Worm (Caenorhabditis elegans): Measurements from ENCODE around the gene snr-1.

The snr-1 gene

DNA sequence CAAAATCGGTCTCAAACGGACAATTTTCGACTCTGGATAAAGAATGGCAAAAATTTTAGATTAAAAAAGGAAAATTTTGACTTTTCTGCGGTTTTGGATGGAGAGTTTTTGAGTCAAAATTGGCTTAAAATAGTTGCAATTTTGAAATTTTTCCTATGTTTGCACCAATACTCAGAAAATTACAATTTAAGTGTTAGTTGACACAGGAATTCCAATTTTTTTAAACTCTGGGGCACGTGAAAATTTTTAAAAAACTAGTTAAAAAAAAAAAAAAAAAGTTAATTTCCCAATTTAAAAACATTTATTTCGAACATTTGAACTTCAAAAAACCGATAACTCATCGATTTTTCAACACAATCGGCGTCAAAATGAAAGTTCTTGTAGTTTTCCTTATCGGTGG is 24.0 kb downstream of the snr-1 start, which contains the start of gene Y116A8C.33:
TSS of gene Y116A8C.33 (plus strand) at position 301 of the 400 bp plus-strand sequence.
- TF ChIP-seq lim-6 (tag; optimal IDR thresholded peaks at IDR 0.05): no peak
- no peak for TF ChIP-seq ztf-16 (tag; optimal IDR thresholded peaks at IDR 0.05)
- TF ChIP-seq elt-2 (tag; optimal IDR thresholded peaks at IDR 0.05): no peak
- TF ChIP-seq ets-4 (tag; optimal IDR thresholded peaks at IDR 0.05): no peak
- TF ChIP-seq fkh-10 (GFP tag; optimal IDR thresholded peaks at IDR 0.05): no peak
- TF ChIP-seq ref-2 (tag; optimal IDR thresholded peaks at IDR 0.05): no peak

- TF ChIP-seq T23F11.4 (GFP tag; optimal IDR thresholded peaks at IDR 0.05): no peak
Measured at ce11 chrIV:17116345-17116744, 28.5 kb downstream of the snr-1 start, which contains the start of gene cyn-13. cyn-13 (minus strand) TSS chrIV:17116657.

DNA sequence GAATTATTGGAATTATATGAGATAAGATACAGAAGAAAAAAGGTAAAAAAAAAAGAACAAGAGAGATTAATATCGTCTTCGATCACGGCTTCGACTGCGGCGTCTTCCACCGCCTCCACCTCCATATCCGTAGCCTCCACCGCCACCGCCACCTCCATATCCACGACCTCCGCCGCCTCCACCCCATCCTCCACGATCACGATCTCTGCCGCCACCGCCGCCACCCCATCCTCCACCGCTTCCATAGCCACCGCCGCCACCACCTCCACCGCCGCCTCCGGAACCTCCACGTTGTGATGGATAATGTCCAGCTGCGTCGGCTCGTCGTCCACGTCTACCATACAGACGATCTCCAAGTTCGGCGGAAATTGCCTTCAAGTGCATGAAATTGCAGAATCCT is 29.0 kb downstream of the snr-1 start:
- no peak for TF ChIP-seq madf-2 (tag; optimal IDR thresholded peaks at IDR 0.05)
- TF ChIP-seq che-1 (tag; optimal IDR thresholded peaks at IDR 0.05): no peak
- no peak for TF ChIP-seq sdc-2 (tag; optimal IDR thresholded peaks at IDR 0.05)
- TF ChIP-seq sox-4 (tag; optimal IDR thresholded peaks at IDR 0.05): no peak
- no peak for TF ChIP-seq zip-5 (tag; optimal IDR thresholded peaks at IDR 0.05)

DNA sequence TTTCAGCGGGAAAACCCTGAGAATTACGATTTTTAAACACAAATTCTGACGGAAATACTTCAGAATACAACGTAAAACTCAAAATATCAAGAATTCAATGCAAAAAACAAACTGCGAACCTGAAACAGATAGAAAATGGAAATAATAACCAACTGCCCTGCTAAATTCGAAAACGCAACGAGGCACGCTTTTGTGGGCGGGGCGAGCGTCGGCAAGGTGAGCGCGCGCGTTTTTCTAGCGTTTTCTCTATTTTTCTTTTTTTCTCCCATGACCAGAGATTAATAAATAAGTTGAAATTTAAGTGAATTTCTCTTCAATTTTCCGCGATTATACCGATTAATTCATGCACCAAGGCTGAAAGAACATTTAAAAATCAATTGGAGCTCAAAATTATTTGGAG is 30.7 kb downstream of the snr-1 start, which contains the start of gene uaf-2:
TSS of gene uaf-2 (minus strand) at position 183 of the 400 bp plus-strand sequence.
- TF ChIP-seq nfya-1 (tag; optimal IDR thresholded peaks at IDR 0.05) (peak; percentile 55), pros-1 (tag; optimal IDR thresholded peaks at IDR 0.05) (no peak), ceh-31 (tag; optimal IDR thresholded peaks at IDR 0.05) (peak; percentile 27)

ce11 chrIV:17118987-17119732 is 31.3 kb downstream of the snr-1 start, which contains the start of gene itsn-1:
itsn-1 (plus strand) TSS chrIV:17119682.
- TF ChIP-seq ets-4 (tag; optimal IDR thresholded peaks at IDR 0.05) (no peak), ceh-48 (tag; optimal IDR thresholded peaks at IDR 0.05) (peak; percentile 93)

- TF ChIP-seq ref-2 (tag; optimal IDR thresholded peaks at IDR 0.05) (no peak), ceh-48 (tag; optimal IDR thresholded peaks at IDR 0.05) (no peak), unc-42 (tag; optimal IDR thresholded peaks at IDR 0.05) (peak; percentile 2)
Measured at ce11 chrIV:17121058-17121773, 33.4 kb downstream of the snr-1 start.

ce11 chrIV:17125967-17126366 is 38.1 kb downstream of the snr-1 start:
- TF ChIP-seq hlh-6 (tag; optimal IDR thresholded peaks at IDR 0.05): no peak
- TF ChIP-seq ama-1 (optimal IDR thresholded peaks at IDR 0.05): no peak
- TF ChIP-seq lim-6 (tag; optimal IDR thresholded peaks at IDR 0.05): no peak

DNA sequence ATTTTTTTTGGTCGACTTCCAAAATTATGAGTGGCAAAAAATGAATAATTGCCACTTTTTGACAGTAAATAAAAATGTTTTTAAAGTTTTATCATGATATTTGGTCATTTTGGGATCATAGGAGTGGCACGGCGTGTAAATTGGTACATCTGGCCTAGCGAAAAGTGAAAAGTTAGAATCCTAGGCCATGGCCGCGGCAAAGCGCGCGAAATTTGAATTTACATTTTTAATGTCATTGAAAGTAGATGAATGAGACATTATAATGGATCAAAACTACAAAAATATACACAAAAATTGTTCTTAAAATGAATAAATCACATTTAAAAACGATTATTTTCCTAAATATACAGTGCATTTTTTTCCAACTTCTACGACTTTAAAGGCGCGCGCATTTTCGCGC is 38.7 kb downstream of the snr-1 start:
- no peak for TF ChIP-seq odd-2 (tag; optimal IDR thresholded peaks at IDR 0.05)
- no peak for TF ChIP-seq mec-3 (tag; optimal IDR thresholded peaks at IDR 0.05; ENCODE audit: borderline replicate concordance)
- TF ChIP-seq sox-4 (tag; optimal IDR thresholded peaks at IDR 0.05): no peak
- no peak for TF ChIP-seq K02D7.2 (tag; optimal IDR thresholded peaks at IDR 0.05)
- no peak for TF ChIP-seq zip-5 (tag; optimal IDR thresholded peaks at IDR 0.05)
- TF ChIP-seq syd-9 (tag; optimal IDR thresholded peaks at IDR 0.05): no peak
- TF ChIP-seq ceh-6 (GFP tag; optimal IDR thresholded peaks at IDR 0.05): no peak
- TF ChIP-seq hlh-8 (tag; optimal IDR thresholded peaks at IDR 0.05): no peak
- TF ChIP-seq hlh-13 (GFP tag; optimal IDR thresholded peaks at IDR 0.05): no peak
- TF ChIP-seq pha-2 (tag; optimal IDR thresholded peaks at IDR 0.05): no peak
- no peak for TF ChIP-seq lin-11 (tag; optimal IDR thresholded peaks at IDR 0.05)
- no peak for TF ChIP-seq pat-9 (tag; optimal IDR thresholded peaks at IDR 0.05)
- no peak for TF ChIP-seq T23F11.4 (GFP tag; optimal IDR thresholded peaks at IDR 0.05)
- no peak for TF ChIP-seq tbx-7 (tag; optimal IDR thresholded peaks at IDR 0.05)
